Worm (Caenorhabditis elegans): ENCODE results near the gene lap-2.

- TF ChIP-seq zag-1 (tag; optimal IDR thresholded peaks at IDR 0.05): no peak
- no peak for TF ChIP-seq mml-1 (tag; optimal IDR thresholded peaks at IDR 0.05)
- TF ChIP-seq nhr-237 (tag; optimal IDR thresholded peaks at IDR 0.05): no peak
- TF ChIP-seq aly-2 (tag; optimal IDR thresholded peaks at IDR 0.05): no peak
- no peak for TF ChIP-seq egl-27 (tag; optimal IDR thresholded peaks at IDR 0.05)
- no peak for TF ChIP-seq nhr-76 (tag; optimal IDR thresholded peaks at IDR 0.05)
- TF ChIP-seq nhr-77 (tag; optimal IDR thresholded peaks at IDR 0.05): no peak
Observed at ce11 chrV:13008825-13009224, 34.7 kb upstream of the lap-2 start, which contains the start of gene F15B9.10.

Measured in whole organism, L3 larva.